Fruit fly (Drosophila melanogaster) whole organism, embryonic: ENCODE results near the gene Ir67a.
A peak's percentile ranks its signal among the peaks of the same experiment; 100 is the strongest.

Experiments used
- CG10431 ChIP-seq: fragments of 200-800 bp; sonication (Bioruptor generic); optimal IDR thresholded peaks from 3 replicates; lab custom pipeline; 2018; ENCODE audit warnings: missing biosample characterization, mild to moderate bottlenecking, missing genetic modification characterization
- CG10462 ChIP-seq: fragments of 200-800 bp; sonication (Bioruptor generic); optimal IDR thresholded peaks from 2 replicates; lab custom pipeline; 2016; ENCODE audit warnings: missing biosample characterization, missing genetic modification characterization
- CG11093 ChIP-seq: fragments of 200-800 bp; sonication (Bioruptor generic); IDR thresholded peaks from 3 replicates; pipeline ENCODE4 v1.3.6; 2022; ENCODE audit warnings: missing biosample characterization, missing genetic modification characterization
- CG11560 ChIP-seq: fragments of 200-800 bp; sonication (Bioruptor generic); IDR thresholded peaks from 3 replicates; pipeline ENCODE4 v1.3.6; 2022; ENCODE audit warnings: missing biosample characterization, missing genetic modification characterization
- CG11696 ChIP-seq: fragments of 200-800 bp; sonication (Bioruptor generic); IDR thresholded peaks from 2 replicates; pipeline ENCODE4 v1.3.6; 2022; ENCODE audit warnings: missing biosample characterization, missing genetic modification characterization
- CG12942 ChIP-seq: fragments of 200-800 bp; sonication (Bioruptor generic); optimal IDR thresholded peaks from 3 replicates; lab custom pipeline; 2016; ENCODE audit warnings: missing biosample characterization, missing genetic modification characterization
- CG14860 ChIP-seq: fragments of 200-800 bp; sonication (Bioruptor generic); IDR thresholded peaks from 3 replicates; pipeline ENCODE4 v1.3.6; 2022; ENCODE audit warnings: missing biosample characterization, missing genetic modification characterization; ENCODE audit not compliant: partially characterized antibody
- CG15479 ChIP-seq: fragments of 200-800 bp; sonication (Bioruptor generic); optimal IDR thresholded peaks from 3 replicates; lab custom pipeline; 2019; ENCODE audit warnings: missing biosample characterization, mild to moderate bottlenecking, missing genetic modification characterization, moderate library complexity
- CG1602 ChIP-seq: fragments of 200-800 bp; sonication (Bioruptor generic); optimal IDR thresholded peaks from 3 replicates; lab custom pipeline; 2016; ENCODE audit warnings: missing biosample characterization, missing genetic modification characterization
- CG2202 ChIP-seq: fragments of 200-800 bp; sonication (Bioruptor generic); optimal IDR thresholded peaks from 2 replicates; lab custom pipeline; 2018; ENCODE audit warnings: missing biosample characterization, mild to moderate bottlenecking, missing genetic modification characterization
- CG30020 ChIP-seq: fragments of 200-800 bp; optimal IDR thresholded peaks from 2 replicates; lab custom pipeline; 2019; ENCODE audit warnings: missing biosample characterization, mild to moderate bottlenecking, missing genetic modification characterization, moderate library complexity
- CG33557 ChIP-seq: fragments of 200-800 bp; sonication (Bioruptor generic); optimal IDR thresholded peaks from 2 replicates; lab custom pipeline; 2019; ENCODE audit warnings: missing biosample characterization, mild to moderate bottlenecking, missing genetic modification characterization, moderate library complexity
- CG3726 ChIP-seq: fragments of 200-800 bp; sonication (Bioruptor generic); IDR thresholded peaks from 3 replicates; pipeline ENCODE4, ENCODE4 v1.3.6; 2022; ENCODE audit warnings: missing biosample characterization, missing genetic modification characterization
- CG6254 ChIP-seq: fragments of 200-800 bp; sonication (Bioruptor generic); optimal IDR thresholded peaks from 3 replicates; lab custom pipeline; 2017; ENCODE audit warnings: mild to moderate bottlenecking, missing biosample characterization, missing genetic modification reagents, missing genetic modification characterization
- CG9437 ChIP-seq: fragments of 200-800 bp; sonication (Bioruptor generic); optimal IDR thresholded peaks from 2 replicates; lab custom pipeline; 2018; ENCODE audit warnings: missing biosample characterization, mild to moderate bottlenecking, missing genetic modification characterization
- Dip2 ChIP-seq: fragments of 200-800 bp; sonication (Bioruptor generic); IDR thresholded peaks from 2 replicates; pipeline ENCODE4 v1.3.6; 2022; ENCODE audit warnings: missing biosample characterization, missing genetic modification characterization
- Drgx ChIP-seq: fragments of 200-800 bp; sonication (Bioruptor generic); IDR thresholded peaks from 2 replicates; pipeline ENCODE4 v1.3.6; 2022; ENCODE audit warnings: missing biosample characterization, missing genetic modification characterization
- Eip74EF ChIP-seq, 2 experiments: fragments of 200-800 bp in 1 of 2; fragments of >200 bp in 1 of 2; sonication (Bioruptor generic) in 1 of 2; optimal IDR thresholded peaks; 2 replicates each; lab custom pipeline; 2017 to 2019; ENCODE audit warnings: missing biosample characterization in 2 of 2, missing genetic modification characterization in 2 of 2, mild to moderate bottlenecking in 1 of 2, moderate library complexity in 1 of 2
- Hr39 ChIP-seq: fragments of >200 bp; optimal IDR thresholded peaks from 2 replicates; lab custom pipeline; 2017
- Hr51 ChIP-seq, 2 experiments: fragments of 200-800 bp; sonication (Bioruptor generic); optimal IDR thresholded peaks; 2 replicates in 1 of 2; 3 replicates in 1 of 2; lab custom pipeline; 2016 to 2018; ENCODE audit warnings: missing biosample characterization in 2 of 2, missing genetic modification characterization in 2 of 2, mild to moderate bottlenecking in 1 of 2, moderate library complexity in 1 of 2
- Med ChIP-seq: fragments of 200-800 bp; sonication (Bioruptor generic); peaks from one replicate; lab custom pipeline; 2016; ENCODE audit warnings: missing biosample characterization, missing genetic modification characterization, mild to moderate bottlenecking, inconsistent platforms, moderate library complexity
- Neu2 ChIP-seq: fragments of 200-800 bp; sonication (Bioruptor generic); optimal IDR thresholded peaks from 3 replicates; lab custom pipeline; 2016; ENCODE audit warnings: missing biosample characterization, missing genetic modification characterization, borderline replicate concordance
- Xbp1 ChIP-seq: fragments of 200-800 bp; sonication (Bioruptor generic); optimal IDR thresholded peaks from 3 replicates; lab custom pipeline; 2016; ENCODE audit warnings: missing biosample characterization, mild to moderate bottlenecking, missing genetic modification characterization
- ac ChIP-seq: fragments of 200-800 bp; sonication (Bioruptor generic); optimal IDR thresholded peaks from 3 replicates; lab custom pipeline; 2017; ENCODE audit warnings: missing biosample characterization, mild to moderate bottlenecking, missing genetic modification characterization
- ash1 ChIP-seq: fragments of 200-800 bp; sonication (Bioruptor generic); optimal IDR thresholded peaks from 2 replicates; lab custom pipeline; 2018; ENCODE audit warnings: missing biosample characterization, mild to moderate bottlenecking, missing genetic modification characterization
- bsh ChIP-seq, 2 experiments: fragments of 200-800 bp; sonication (Bioruptor generic); optimal IDR thresholded peaks; 2 replicates each; lab custom pipeline; 2017 to 2018; ENCODE audit warnings: mild to moderate bottlenecking in 2 of 2, missing biosample characterization in 2 of 2, missing genetic modification characterization in 2 of 2, moderate library complexity in 1 of 2
- chinmo ChIP-seq: fragments of 200-800 bp; sonication (Bioruptor generic); IDR thresholded peaks from 4 replicates; pipeline ENCODE4 v1.3.6; 2022; ENCODE audit warnings: missing biosample characterization, missing genetic modification characterization; ENCODE audit not compliant: partially characterized antibody
- ci ChIP-seq: fragments of 200-800 bp; sonication (Bioruptor generic); IDR thresholded peaks from 3 replicates; pipeline ENCODE4 v1.3.6; 2022; ENCODE audit warnings: missing biosample characterization, missing genetic modification characterization
- crol ChIP-seq: fragments of 200-800 bp; sonication (Bioruptor generic); IDR thresholded peaks from 2 replicates; pipeline ENCODE4 v1.3.6; 2022; ENCODE audit warnings: missing biosample characterization, missing genetic modification characterization
- crp ChIP-seq, 2 experiments: fragments of 200-800 bp; sonication (Bioruptor generic); optimal IDR thresholded peaks; 2 replicates in 1 of 2; 3 replicates in 1 of 2; lab custom pipeline; 2017; ENCODE audit warnings: missing biosample characterization in 2 of 2, missing genetic modification characterization in 2 of 2, mild to moderate bottlenecking in 1 of 2, moderate library complexity in 1 of 2
- da ChIP-seq: fragments of 200-800 bp; sonication (Bioruptor generic); optimal IDR thresholded peaks from 2 replicates; lab custom pipeline; 2016; ENCODE audit warnings: missing biosample characterization, missing genetic modification characterization
- eve ChIP-seq, 2 experiments: fragments of >200 bp; optimal IDR thresholded peaks; 2 replicates each; lab custom pipeline; 2017; ENCODE audit warnings: missing biosample characterization in 2 of 2, missing genetic modification characterization in 2 of 2
- exex ChIP-seq: fragments of 200-800 bp; sonication (Bioruptor generic); optimal IDR thresholded peaks from 4 replicates; lab custom pipeline; 2018; ENCODE audit warnings: missing biosample characterization, mild to moderate bottlenecking, missing genetic modification characterization, moderate library complexity
- fd64A ChIP-seq: fragments of 200-800 bp; sonication (Bioruptor generic); optimal IDR thresholded peaks from 3 replicates; lab custom pipeline; 2018; ENCODE audit warnings: missing biosample characterization, mild to moderate bottlenecking, missing genetic modification characterization
- fd96Cb ChIP-seq: fragments of 200-800 bp; sonication (Bioruptor generic); optimal IDR thresholded peaks from 2 replicates; lab custom pipeline; 2018; ENCODE audit warnings: missing biosample characterization, mild to moderate bottlenecking, missing genetic modification characterization, moderate library complexity
- fu2 ChIP-seq: fragments of 200-800 bp; sonication (Bioruptor generic); optimal IDR thresholded peaks from 2 replicates; lab custom pipeline; 2016; ENCODE audit warnings: missing biosample characterization, missing genetic modification characterization
- gce ChIP-seq: fragments of 200-800 bp; sonication (Bioruptor generic); IDR thresholded peaks from 3 replicates; pipeline ENCODE4 v1.3.6; 2022; ENCODE audit warnings: missing biosample characterization, missing genetic modification characterization
- mam ChIP-seq: fragments of 200-800 bp; sonication (Bioruptor generic); optimal IDR thresholded peaks from 3 replicates; lab custom pipeline; 2016; ENCODE audit warnings: missing biosample characterization, missing genetic modification characterization
- onecut ChIP-seq: fragments of 200-800 bp; sonication (Bioruptor generic); IDR thresholded peaks from 2 replicates; pipeline ENCODE4 v1.3.6; 2022; ENCODE audit warnings: missing biosample characterization, missing genetic modification characterization
- pan ChIP-seq, 4 experiments: fragments of >200 bp in 3 of 4; fragments of 200-800 bp in 1 of 4; sonication (Bioruptor generic) in 1 of 4; optimal IDR thresholded peaks in 3 of 4; IDR thresholded peaks in 1 of 4; 2 replicates each; pipeline versions ENCODE4 v1.3.6 to Lab custom; 2017 to 2022; ENCODE audit warnings: missing biosample characterization in 2 of 4, missing genetic modification characterization in 2 of 4, mixed read lengths in 1 of 4
- schlank ChIP-seq: fragments of 200-800 bp; sonication (Bioruptor generic); optimal IDR thresholded peaks from 2 replicates; lab custom pipeline; 2018; ENCODE audit warnings: missing biosample characterization, mild to moderate bottlenecking, missing genetic modification characterization
- sens ChIP-seq: fragments of 200-800 bp; sonication (Bioruptor generic); peaks from one replicate; lab custom pipeline; 2016; ENCODE audit warnings: missing biosample characterization, missing genetic modification characterization
- sima ChIP-seq: fragments of 200-800 bp; sonication (Bioruptor generic); optimal IDR thresholded peaks from 2 replicates; lab custom pipeline; 2016; ENCODE audit warnings: missing biosample characterization, missing genetic modification characterization
- slou ChIP-seq: fragments of 200-800 bp; sonication (Bioruptor generic); optimal IDR thresholded peaks from 3 replicates; lab custom pipeline; 2016; ENCODE audit warnings: missing biosample characterization, missing genetic modification characterization
- sr ChIP-seq: fragments of 200-800 bp; sonication (Bioruptor generic); IDR thresholded peaks from 3 replicates; pipeline ENCODE4 v1.3.6; 2022; ENCODE audit warnings: missing biosample characterization, missing genetic modification characterization
- zen ChIP-seq: fragments of 200-800 bp; sonication (Bioruptor generic); optimal IDR thresholded peaks from 3 replicates; lab custom pipeline; 2018; ENCODE audit warnings: missing biosample characterization, mild to moderate bottlenecking, missing genetic modification characterization, moderate library complexity

The Ir67a gene

DNA sequence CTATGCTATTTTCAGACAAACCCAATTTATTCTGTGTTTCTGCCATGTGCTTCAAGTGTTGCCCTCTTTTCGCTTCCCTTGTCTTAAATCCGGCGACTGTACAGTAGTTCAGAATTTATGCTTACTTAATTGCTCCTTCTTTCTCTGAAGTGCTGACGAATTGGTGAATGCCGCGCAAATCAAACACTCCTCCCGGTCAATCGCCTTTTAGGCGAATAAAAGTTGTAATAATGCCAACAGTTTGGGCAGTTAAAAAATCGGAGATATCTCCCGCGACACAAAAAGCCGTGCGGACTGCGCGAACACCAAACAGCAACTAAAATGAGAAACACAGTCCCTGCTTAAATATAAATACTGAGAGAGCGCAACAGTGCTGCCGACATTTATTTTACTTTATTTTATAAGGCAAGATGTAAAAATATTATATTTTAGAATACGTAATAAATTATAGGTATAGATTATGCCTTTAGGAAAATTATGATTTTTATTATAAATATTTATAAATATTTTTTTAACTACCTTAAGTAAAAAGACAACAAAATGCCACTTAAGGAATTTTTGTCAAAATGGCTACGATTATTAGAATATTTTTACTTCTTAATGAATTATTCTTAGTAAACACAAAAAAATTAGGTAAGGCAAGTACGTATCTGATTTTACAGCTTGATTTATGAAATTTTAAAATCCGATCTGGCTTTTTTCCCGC is 38.6 kb downstream of the Ir67a start, which contains the start of gene path (continued):
- TF ChIP-seq Eip74EF (GFP tag; optimal IDR thresholded peaks at IDR 0.05; lab: Kevin White, UChicago) (no peak), gce (GFP tag; lab: Robert Waterston, UW) (0 out of 3 replicates have a peak, but pooled peaks have one; percentile 17), slou (no peak), sima (GFP tag; lab: Kevin White, UChicago) (no peak), Drgx (no peak), CG15479 (GFP tag; lab: Kevin White, UChicago) (no peak), Xbp1 (GFP tag; lab: Kevin White, UChicago) (no peak), schlank (tag; lab: Kevin White, UChicago) (no peak), CG3726 (no peak), Hr51 (GFP tag; optimal IDR thresholded peaks at IDR 0.05; lab: Kevin White, UChicago) (peak in 1 of 2 experiments; percentile 55), CG11696 (peak; percentile 45; the same call in 1 of the 2 replicates), CG1602 (GFP tag; lab: Kevin White, UChicago) (no peak), fu2 (no peak), CG6254 (GFP tag; lab: Kevin White, UChicago) (peak; percentile 22), ac (GFP tag; lab: Kevin White, UChicago) (no peak), Neu2 (GFP tag; lab: Kevin White, UChicago) (no peak), fd64A (GFP tag; lab: Kevin White, UChicago) (no peak), crol (GFP tag; lab: Robert Waterston, UW) (no peak), CG33557 (GFP tag; lab: Kevin White, UChicago) (no peak), ash1 (GFP tag; lab: Kevin White, UChicago) (peak; percentile 7), Dip2 (no peak), CG30020 (tag; lab: Kevin White, UChicago) (peak; percentile 14), chinmo (GFP tag; lab: Robert Waterston, UW) (peak; percentile 56; the same call in 2 of the 4 replicates), CG10431 (GFP tag; lab: Kevin White, UChicago) (peak; percentile 2)

DNA sequence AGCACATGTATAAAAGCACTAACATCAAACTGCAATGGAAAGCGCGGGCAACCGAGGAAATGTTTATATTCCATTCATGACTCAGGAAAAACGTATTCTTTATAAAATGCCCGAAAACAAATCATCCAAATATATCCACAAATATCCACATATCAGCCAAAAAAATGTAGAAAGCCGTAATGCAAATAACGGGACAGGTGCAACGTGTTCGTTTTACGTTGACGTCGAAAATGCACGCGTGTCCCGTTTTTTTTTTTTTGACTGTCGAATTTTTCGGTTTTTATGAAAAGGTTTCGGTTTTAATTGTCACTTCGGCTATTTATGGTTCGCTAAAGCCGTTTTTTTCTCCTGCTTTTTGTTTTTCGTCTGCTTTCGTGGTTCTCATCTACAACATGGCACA is 39.3 kb downstream of the Ir67a start:
- TF ChIP-seq CG9437 (GFP tag; lab: Kevin White, UChicago), result peak; percentile 52
- no peak for TF ChIP-seq da
- peak in 1 of 2 experiments; percentile 55 for TF ChIP-seq eve (GFP tag; optimal IDR thresholded peaks at IDR 0.05; lab: Kevin White, UChicago)
- no peak for TF ChIP-seq CG2202
- TF ChIP-seq Hr39 (lab: Kevin White, UChicago), result no peak
- TF ChIP-seq zen, result no peak
- no peak for TF ChIP-seq Med (GFP tag; lab: Kevin White, UChicago)

DNA sequence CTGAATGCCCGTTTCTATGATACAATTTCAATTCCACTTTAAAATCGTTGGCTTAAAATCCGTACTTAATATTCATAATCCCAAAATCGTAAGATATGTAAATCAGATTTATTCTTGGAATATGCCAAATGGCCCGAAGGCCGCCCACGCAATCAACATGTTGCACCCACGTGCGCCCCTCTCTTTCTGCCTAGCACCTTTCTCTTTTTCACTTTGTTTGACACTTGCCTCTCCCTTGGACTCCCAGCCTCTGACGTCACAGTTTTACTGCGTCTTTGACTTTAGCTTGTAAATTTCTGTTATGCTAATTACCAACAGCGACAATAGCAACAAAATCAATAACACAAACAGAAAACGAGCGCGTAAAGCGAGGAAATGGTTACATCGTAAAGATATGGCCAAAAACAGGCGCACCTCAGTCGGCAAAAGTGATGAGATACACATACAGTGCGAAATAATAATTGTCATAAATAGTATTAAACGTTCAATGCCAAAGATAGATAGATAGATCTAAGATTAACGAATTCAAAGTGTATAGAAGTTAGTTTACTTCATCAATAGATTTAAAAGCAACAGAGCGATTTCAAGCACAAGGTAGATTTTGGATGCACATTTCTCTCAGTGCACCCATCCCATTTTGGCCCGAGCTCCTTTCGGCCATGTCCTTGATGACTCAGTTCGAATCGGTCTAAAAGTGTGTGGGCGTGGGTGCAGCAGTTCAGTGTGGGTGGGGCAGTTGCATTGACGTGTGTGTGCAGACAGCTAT is 40.1 kb downstream of the Ir67a start:
- TF ChIP-seq CG11560 (tag; lab: Robert Waterston, UW) (no peak), CG12942 (GFP tag; lab: Kevin White, UChicago) (no peak), pan (optimal IDR thresholded peaks at IDR 0.05; lab: Kevin White, UChicago) (no peak), pan (GFP tag; optimal IDR thresholded peaks at IDR 0.05 in 1 of 2, IDR thresholded peaks at IDR 0.05 in 1 of 2) (no peak), mam (GFP tag; lab: Kevin White, UChicago) (no peak), sens (GFP tag; lab: Kevin White, UChicago) (peak; percentile 70), exex (tag; lab: Kevin White, UChicago) (no peak), CG10462 (GFP tag; lab: Kevin White, UChicago) (no peak), crp (GFP tag; optimal IDR thresholded peaks at IDR 0.05; lab: Kevin White, UChicago) (no peak), fd96Cb (tag; lab: Kevin White, UChicago) (peak; percentile 1), CG14860 (GFP tag; lab: Robert Waterston, UW) (no peak), ci (GFP tag; lab: Robert Waterston, UW) (no peak), CG11093 (GFP tag; lab: Robert Waterston, UW) (no peak), onecut (GFP tag; lab: Robert Waterston, UW) (peak; percentile 52; the same call in 1 of the 2 replicates), sr (GFP tag; lab: Robert Waterston, UW) (peak; percentile 98), bsh (GFP tag; optimal IDR thresholded peaks at IDR 0.05; lab: Kevin White, UChicago) (no peak)
